Worm (Caenorhabditis elegans) whole organism, L2 larva: ENCODE measurements around the gene Y60C6A.3.
"Not testable (repeated sequence)": the region's sequence is repeated elsewhere in the genome, so short reads cannot be mapped to it uniquely, and the experiment has no call there.

ENCODE experiments used
- C34F6.9 ChIP-seq: fragments of 150-350 bp; optimal IDR thresholded peaks from 2 replicates; lab custom pipeline; 2014; ENCODE audit warnings: missing biosample characterization, missing genetic modification characterization
- F13H6.1 ChIP-seq: sonication (generic microtip); optimal IDR thresholded peaks from 2 replicates; lab custom pipeline; 2016; ENCODE audit warnings: missing genetic modification characterization, missing compliant biosample characterization
- R02D3.7 ChIP-seq: fragments of 150-350 bp; optimal IDR thresholded peaks from 2 replicates; lab custom pipeline; 2014; ENCODE audit warnings: missing biosample characterization, missing genetic modification characterization
- Y55F3AM.14 ChIP-seq: fragments of 200-800 bp; sonication (Bioruptor generic); optimal IDR thresholded peaks from 2 replicates; lab custom pipeline; 2018; ENCODE audit warnings: mild to moderate bottlenecking, missing genetic modification characterization, missing compliant biosample characterization
- ZK546.5 ChIP-seq: sonication (generic microtip); optimal IDR thresholded peaks from 2 replicates; lab custom pipeline; 2017; ENCODE audit warnings: missing biosample characterization, missing genetic modification characterization
- ama-1 ChIP-seq: fragments of 150-350 bp; optimal IDR thresholded peaks from 2 replicates; lab custom pipeline; 2018; ENCODE audit warnings: inconsistent platforms
- ceh-16 ChIP-seq: fragments of 150-350 bp; optimal IDR thresholded peaks from 2 replicates; lab custom pipeline; 2014; ENCODE audit warnings: missing biosample characterization, missing genetic modification characterization
- ceh-82 ChIP-seq: fragments of 150-350 bp; optimal IDR thresholded peaks from 2 replicates; lab custom pipeline; 2014; ENCODE audit warnings: missing biosample characterization, missing genetic modification characterization
- crh-2 ChIP-seq: sonication (generic microtip); optimal IDR thresholded peaks from 2 replicates; lab custom pipeline; 2017; ENCODE audit warnings: missing biosample characterization, missing genetic modification characterization
- dmd-4 ChIP-seq: sonication (generic microtip); optimal IDR thresholded peaks from 2 replicates; lab custom pipeline; 2017; ENCODE audit warnings: missing biosample characterization, missing genetic modification characterization
- elt-1 ChIP-seq: fragments of 150-350 bp; optimal IDR thresholded peaks from 2 replicates; lab custom pipeline; 2014; ENCODE audit warnings: missing biosample characterization, missing genetic modification characterization
- elt-3 ChIP-seq: sonication (generic microtip); optimal IDR thresholded peaks from 2 replicates; lab custom pipeline; 2017; ENCODE audit warnings: missing biosample characterization, missing genetic modification characterization
- fos-1 ChIP-seq: fragments of 150-350 bp; optimal IDR thresholded peaks from 2 replicates; lab custom pipeline; 2014; ENCODE audit warnings: missing biosample characterization, missing genetic modification characterization
- gmeb-1 ChIP-seq: fragments of 150-350 bp; optimal IDR thresholded peaks from 2 replicates; lab custom pipeline; 2014; ENCODE audit warnings: missing biosample characterization, missing genetic modification characterization
- lin-11 ChIP-seq: fragments of 150-350 bp; sonication (generic microtip); optimal IDR thresholded peaks from 2 replicates; lab custom pipeline; 2014; ENCODE audit warnings: missing biosample characterization, missing genetic modification characterization, inconsistent platforms, mixed read lengths
- lsy-2 ChIP-seq, 2 experiments: fragments of 150-350 bp in 1 of 2; sonication (generic microtip) in 1 of 2; optimal IDR thresholded peaks; 2 replicates each; lab custom pipeline; 2014 to 2017; ENCODE audit warnings: missing biosample characterization in 2 of 2, missing genetic modification characterization in 2 of 2
- mab-5 ChIP-seq: fragments of 150-350 bp; optimal IDR thresholded peaks from 2 replicates; lab custom pipeline; 2014; ENCODE audit warnings: missing biosample characterization, missing genetic modification characterization
- mbf-1 ChIP-seq: sonication (generic microtip); optimal IDR thresholded peaks from 2 replicates; lab custom pipeline; 2017; ENCODE audit warnings: missing biosample characterization, missing genetic modification characterization
- mdl-1 ChIP-seq, 2 experiments: fragments of 150-350 bp in 1 of 2; sonication (generic microtip) in 1 of 2; optimal IDR thresholded peaks; 2 replicates each; lab custom pipeline; 2017; ENCODE audit warnings: missing biosample characterization in 2 of 2, missing genetic modification characterization in 2 of 2
- nhr-10 ChIP-seq: sonication (generic microtip); optimal IDR thresholded peaks from 2 replicates; lab custom pipeline; 2017; ENCODE audit warnings: missing biosample characterization, missing genetic modification characterization
- nhr-11 ChIP-seq: fragments of 150-350 bp; optimal IDR thresholded peaks from 2 replicates; lab custom pipeline; 2014; ENCODE audit warnings: missing biosample characterization, missing genetic modification characterization
- nhr-129 ChIP-seq: fragments of 150-350 bp; optimal IDR thresholded peaks from 2 replicates; lab custom pipeline; 2014; ENCODE audit warnings: missing biosample characterization, missing genetic modification characterization
- nhr-21 ChIP-seq: fragments of 150-350 bp; optimal IDR thresholded peaks from 2 replicates; lab custom pipeline; 2014; ENCODE audit warnings: missing biosample characterization, missing genetic modification characterization
- nhr-237 ChIP-seq: fragments of 150-350 bp; optimal IDR thresholded peaks from 2 replicates; lab custom pipeline; 2014; ENCODE audit warnings: missing biosample characterization, missing genetic modification characterization
- nhr-25 ChIP-seq: fragments of 150-350 bp; sonication (generic microtip); optimal IDR thresholded peaks from 3 replicates; lab custom pipeline; 2014; ENCODE audit warnings: missing biosample characterization, missing genetic modification characterization
- nhr-6 ChIP-seq: fragments of 150-350 bp; optimal IDR thresholded peaks from 2 replicates; lab custom pipeline; 2014; ENCODE audit warnings: missing biosample characterization, missing genetic modification characterization
- nhr-77 ChIP-seq: fragments of 150-350 bp; optimal IDR thresholded peaks from 2 replicates; lab custom pipeline; 2014; ENCODE audit warnings: missing biosample characterization, missing genetic modification characterization
- peb-1 ChIP-seq: fragments of 150-350 bp; optimal IDR thresholded peaks from 2 replicates; lab custom pipeline; 2014; ENCODE audit warnings: missing biosample characterization, missing genetic modification characterization
- sma-3 ChIP-seq: sonication (generic microtip); optimal IDR thresholded peaks from 2 replicates; lab custom pipeline; 2016; ENCODE audit warnings: missing genetic modification reagents, missing genetic modification characterization, missing compliant biosample characterization
- snpc-4 ChIP-seq: fragments of 150-350 bp; optimal IDR thresholded peaks from 2 replicates; lab custom pipeline; 2014; ENCODE audit warnings: missing biosample characterization, missing genetic modification characterization
- unc-39 ChIP-seq: fragments of 150-350 bp; optimal IDR thresholded peaks from 2 replicates; lab custom pipeline; 2014; ENCODE audit warnings: missing biosample characterization, missing genetic modification characterization
- unc-55 ChIP-seq: fragments of 150-350 bp; sonication (generic microtip); optimal IDR thresholded peaks from 3 replicates; lab custom pipeline; 2014; ENCODE audit warnings: missing biosample characterization, missing genetic modification reagents, missing genetic modification characterization
- unc-62 ChIP-seq: fragments of 150-350 bp; optimal IDR thresholded peaks from 2 replicates; lab custom pipeline; 2014; ENCODE audit warnings: missing biosample characterization, missing genetic modification reagents, missing genetic modification characterization
- zag-1 ChIP-seq: fragments of 150-350 bp; optimal IDR thresholded peaks from 2 replicates; lab custom pipeline; 2014; ENCODE audit warnings: missing biosample characterization, missing genetic modification characterization
- ztf-11 ChIP-seq: sonication (generic microtip); optimal IDR thresholded peaks from 2 replicates; lab custom pipeline; 2017; ENCODE audit warnings: missing biosample characterization, missing genetic modification characterization
- ztf-4 ChIP-seq: fragments of 150-350 bp; optimal IDR thresholded peaks from 2 replicates; lab custom pipeline; 2014; ENCODE audit warnings: missing biosample characterization, missing genetic modification characterization

Y60C6A.3 gene

DNA sequence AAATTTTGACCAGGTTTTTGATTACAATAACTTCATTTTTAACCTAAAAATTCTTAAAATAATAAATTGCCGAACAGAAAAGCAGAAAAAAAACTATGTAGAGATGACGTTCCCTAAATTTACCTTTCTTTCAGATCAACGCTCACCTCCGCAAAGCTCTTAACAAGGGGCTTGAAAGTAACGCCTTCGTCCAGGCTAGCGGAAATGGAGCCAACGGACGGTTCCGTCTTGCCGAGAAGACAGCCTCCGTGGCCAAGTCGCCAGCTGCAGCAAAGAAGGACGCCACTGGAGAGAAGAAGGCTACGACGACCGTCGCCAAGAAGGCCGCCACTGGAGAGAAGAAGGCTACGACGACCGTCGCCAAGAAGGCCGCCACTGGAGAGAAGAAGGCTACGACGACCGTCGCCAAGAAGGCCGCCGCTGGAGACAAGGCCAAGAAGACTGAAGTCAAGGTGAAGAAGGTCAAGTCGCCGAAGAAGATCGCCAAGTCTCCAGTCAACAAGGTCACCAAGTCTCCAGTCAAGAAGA lies 30.9 kb upstream of the Y60C6A.3 start:
- TF ChIP-seq F13H6.1 (no peak), nhr-129 (tag; lab: Kevin White, UChicago) (no peak), nhr-25 (tag; lab: Kevin White, UChicago) (no peak), Y55F3AM.14 (peak; percentile 0), snpc-4 (tag; lab: Kevin White, UChicago) (no peak), dmd-4 (tag; lab: Kevin White, UChicago) (no peak), ama-1 (lab: Kevin White, UChicago) (no peak)

DNA sequence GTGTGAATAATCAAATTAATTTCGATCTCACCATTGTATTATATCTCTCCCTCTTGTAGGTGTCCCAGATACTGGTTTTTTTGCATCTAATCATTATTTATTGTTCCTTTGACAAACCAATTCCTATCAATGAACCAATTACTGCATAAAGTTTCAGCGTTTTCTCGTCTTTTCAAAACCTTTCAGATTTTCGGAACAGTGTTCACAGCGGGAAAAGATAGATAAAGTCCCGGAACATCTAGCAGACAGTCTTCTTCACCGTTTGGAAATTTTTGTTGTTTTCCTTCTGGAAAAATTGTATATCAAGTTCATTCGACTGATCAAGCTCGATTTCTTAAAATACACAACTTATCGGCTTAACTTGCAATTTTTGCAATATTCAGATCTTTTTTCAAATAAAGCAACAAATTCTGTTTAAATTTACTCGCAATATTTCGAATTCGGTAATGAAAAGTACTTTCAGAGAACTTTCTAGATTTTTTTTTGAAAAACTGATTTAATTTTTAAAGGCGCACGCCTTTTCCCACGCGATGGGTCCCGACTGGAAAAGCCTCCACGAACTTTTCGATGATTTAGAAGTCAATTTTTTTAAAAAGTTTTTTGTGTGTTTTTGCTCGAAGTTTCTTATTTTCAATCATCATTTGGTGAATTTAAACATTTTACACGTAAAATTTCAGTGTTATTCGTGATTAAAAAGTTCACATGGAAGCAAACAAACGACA lies 30.1 kb upstream of the Y60C6A.3 start, which contains the start of gene pgl-3:
Gene pgl-3, plus strand, starts transcription at position 672 of the 722 bp plus-strand sequence.
- TF ChIP-seq nhr-6 (tag; lab: Kevin White, UChicago) (no peak), mab-5 (no peak), nhr-237 (no peak), nhr-21 (tag; lab: Kevin White, UChicago) (no peak), snpc-4 (tag; lab: Kevin White, UChicago) (no peak), peb-1 (tag; lab: Kevin White, UChicago) (no peak), fos-1 (tag; lab: Kevin White, UChicago) (no peak), mbf-1 (no peak), unc-62 (no peak), zag-1 (tag; lab: Kevin White, UChicago) (no peak), dmd-4 (tag; lab: Kevin White, UChicago) (no peak), lin-11 (tag; lab: Kevin White, UChicago) (no peak), nhr-77 (tag; lab: Kevin White, UChicago) (no peak)

DNA sequence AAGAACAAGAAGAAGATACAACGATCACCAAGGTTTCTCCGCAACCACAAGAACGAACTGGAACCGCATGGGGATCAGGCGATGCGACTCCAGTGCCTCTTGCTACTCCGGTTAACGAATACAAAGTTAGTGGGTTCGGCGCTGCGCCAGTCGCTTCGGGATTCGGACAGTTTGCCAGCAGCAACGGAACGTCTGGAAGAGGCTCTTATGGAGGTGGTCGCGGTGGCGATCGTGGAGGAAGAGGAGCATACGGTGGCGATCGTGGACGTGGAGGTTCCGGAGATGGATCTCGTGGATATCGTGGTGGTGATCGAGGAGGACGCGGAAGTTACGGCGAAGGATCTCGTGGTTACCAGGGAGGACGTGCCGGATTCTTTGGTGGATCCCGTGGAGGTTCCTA lies 27.6 kb upstream of the Y60C6A.3 start:
- no peak for TF ChIP-seq ztf-11 (tag; lab: Kevin White, UChicago)
- TF ChIP-seq elt-3: no peak
- no peak for TF ChIP-seq crh-2
- no peak for TF ChIP-seq unc-39
- TF ChIP-seq ZK546.5 (tag; lab: Kevin White, UChicago): no peak
- no peak for TF ChIP-seq sma-3 (GFP tag; lab: Kevin White, UChicago)
- TF ChIP-seq lsy-2 (tag; optimal IDR thresholded peaks at IDR 0.05; lab: Kevin White, UChicago): no peak
- TF ChIP-seq ceh-82 (tag; lab: Kevin White, UChicago): no peak
- TF ChIP-seq unc-62: no peak
- no peak for TF ChIP-seq R02D3.7 (tag; lab: Kevin White, UChicago)
- no peak for TF ChIP-seq C34F6.9 (tag; lab: Kevin White, UChicago)
- TF ChIP-seq peb-1 (tag; lab: Kevin White, UChicago): no peak
- TF ChIP-seq ztf-4 (tag; lab: Kevin White, UChicago): no peak
- no peak for TF ChIP-seq nhr-129 (tag; lab: Kevin White, UChicago)
- no peak for TF ChIP-seq nhr-11 (tag; lab: Kevin White, UChicago)
- TF ChIP-seq, all 48 proteins: peak for 0

DNA sequence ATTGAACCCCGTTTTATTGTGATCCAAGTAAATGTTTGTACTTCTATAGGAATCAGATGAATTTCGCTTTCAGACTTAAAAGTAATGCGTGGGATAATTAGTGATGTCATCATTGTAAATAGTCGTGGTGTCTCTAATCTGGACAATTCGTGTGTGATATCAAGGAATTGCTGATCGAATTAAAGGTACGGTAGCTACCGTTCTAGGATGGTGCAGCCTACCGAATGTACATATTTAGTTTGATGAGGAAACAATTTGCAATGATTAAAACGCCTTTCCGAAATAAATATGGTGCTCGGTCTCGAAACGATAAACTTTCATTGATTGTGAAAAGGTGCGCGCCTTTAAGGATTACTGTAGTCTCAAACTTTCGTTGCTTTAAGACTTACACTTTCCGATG lies 27.1 kb upstream of the Y60C6A.3 start:
- no peak for TF ChIP-seq gmeb-1 (tag; lab: Kevin White, UChicago)
- TF ChIP-seq nhr-10: no peak
- no peak for TF ChIP-seq snpc-4 (tag; lab: Kevin White, UChicago)
- no peak for TF ChIP-seq ceh-16 (tag; lab: Kevin White, UChicago)
- no peak for TF ChIP-seq zag-1 (tag; lab: Kevin White, UChicago)
- TF ChIP-seq unc-55 (GFP tag; lab: Kevin White, UChicago): no peak
- TF ChIP-seq crh-2: no peak
- no peak for TF ChIP-seq R02D3.7 (tag; lab: Kevin White, UChicago)
- TF ChIP-seq ztf-4 (tag; lab: Kevin White, UChicago): no peak
- TF ChIP-seq ceh-82 (tag; lab: Kevin White, UChicago): no peak
- TF ChIP-seq mab-5: no peak
- no peak for TF ChIP-seq elt-1
- no peak for TF ChIP-seq ama-1 (lab: Kevin White, UChicago)
- no peak for TF ChIP-seq peb-1 (tag; lab: Kevin White, UChicago)
- TF ChIP-seq, all 48 proteins: peak for 0

DNA sequence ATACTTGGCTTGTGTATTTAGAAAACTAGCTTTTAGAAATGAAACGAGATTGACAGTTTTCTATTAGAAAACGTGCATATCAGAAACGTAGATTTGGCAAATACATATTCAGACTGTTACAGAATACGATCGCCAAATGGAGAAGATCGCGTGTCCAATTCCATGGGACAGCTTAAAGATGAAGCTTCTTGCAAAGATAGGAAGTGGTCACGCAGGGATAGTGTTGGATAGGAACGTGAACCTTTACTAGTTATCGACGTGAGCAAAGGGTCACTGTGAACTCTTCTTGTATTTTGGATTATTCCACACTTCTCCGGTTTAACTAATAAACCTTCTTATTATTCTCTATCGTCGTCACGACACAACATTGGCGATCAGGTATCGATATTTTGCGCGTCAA lies 24.9 kb upstream of the Y60C6A.3 start, which contains the start of gene bgnt-1.4:
Gene bgnt-1.4, plus strand, starts transcription at position 301 of the 400 bp plus-strand sequence.
- not testable (repeated sequence) for TF ChIP-seq dmd-4 (tag; lab: Kevin White, UChicago); mdl-1 (tag; optimal IDR thresholded peaks at IDR 0.05; lab: Kevin White, UChicago); lin-11 (tag; lab: Kevin White, UChicago)
